Worm (Caenorhabditis elegans) whole organism, mixed stage, embryonic: ENCODE data around the gene Y39B6A.1.

Experiments
- M03D4.4 ChIP-seq: sonication (generic microtip); optimal IDR thresholded peaks from 2 replicates; lab custom pipeline; 2017; ENCODE audit warnings: mild to moderate bottlenecking, missing genetic modification characterization, missing compliant biosample characterization
- blmp-1 ChIP-seq: fragments of 150-350 bp; optimal IDR thresholded peaks from 2 replicates; lab custom pipeline; 2014; ENCODE audit warnings: missing biosample characterization, missing genetic modification characterization
- ceh-39 ChIP-seq: fragments of 150-350 bp; optimal IDR thresholded peaks from 2 replicates; lab custom pipeline; 2014; ENCODE audit warnings: missing biosample characterization, missing genetic modification characterization
- ceh-43 ChIP-seq: fragments of 200-800 bp; sonication (Bioruptor generic); optimal IDR thresholded peaks from 2 replicates; lab custom pipeline; 2018; ENCODE audit warnings: mild to moderate bottlenecking, missing genetic modification characterization, moderate library complexity, missing compliant biosample characterization
- ceh-83 ChIP-seq: fragments of 200-800 bp; sonication (Bioruptor generic); optimal IDR thresholded peaks from 2 replicates; lab custom pipeline; 2018; ENCODE audit warnings: mild to moderate bottlenecking, missing genetic modification characterization, missing compliant biosample characterization
- cnd-1 ChIP-seq: fragments of 200-800 bp; sonication (Bioruptor generic); optimal IDR thresholded peaks from 2 replicates; lab custom pipeline; 2018; ENCODE audit warnings: mild to moderate bottlenecking, missing genetic modification characterization, missing compliant biosample characterization
- elt-1 ChIP-seq: sonication (generic microtip); optimal IDR thresholded peaks from 2 replicates; lab custom pipeline; 2017; ENCODE audit warnings: missing genetic modification characterization, mild to moderate bottlenecking, missing compliant biosample characterization, antibody characterized with exemption, moderate library complexity, borderline replicate concordance; ENCODE audit not compliant: insufficient read depth
- ham-2 ChIP-seq: fragments of 200-800 bp; sonication (Bioruptor generic); optimal IDR thresholded peaks from 2 replicates; lab custom pipeline; 2018; ENCODE audit warnings: mild to moderate bottlenecking, missing genetic modification characterization, missing compliant biosample characterization
- lin-32 ChIP-seq: fragments of 200-800 bp; sonication (Bioruptor generic); optimal IDR thresholded peaks from 2 replicates; lab custom pipeline; 2018; ENCODE audit warnings: mild to moderate bottlenecking, missing genetic modification characterization, missing compliant biosample characterization
- lsy-2 ChIP-seq: fragments of 150-350 bp; optimal IDR thresholded peaks from 2 replicates; lab custom pipeline; 2014; ENCODE audit warnings: missing biosample characterization, missing genetic modification characterization
- mls-2 ChIP-seq: sonication (generic microtip); optimal IDR thresholded peaks from 2 replicates; lab custom pipeline; 2016; ENCODE audit warnings: mild to moderate bottlenecking, missing genetic modification characterization, moderate library complexity, missing compliant biosample characterization
- nhr-2 ChIP-seq: fragments of 150-350 bp; optimal IDR thresholded peaks from 2 replicates; lab custom pipeline; 2014; ENCODE audit warnings: missing biosample characterization, missing genetic modification characterization
- nhr-237 ChIP-seq: fragments of 150-350 bp; optimal IDR thresholded peaks from 2 replicates; lab custom pipeline; 2014; ENCODE audit warnings: missing biosample characterization, missing genetic modification characterization
- nhr-28 ChIP-seq: fragments of 150-350 bp; optimal IDR thresholded peaks from 2 replicates; lab custom pipeline; 2014; ENCODE audit warnings: missing biosample characterization, missing genetic modification characterization
- pha-4 ChIP-seq: fragments of 150-350 bp; optimal IDR thresholded peaks from 2 replicates; lab custom pipeline; 2018; ENCODE audit warnings: missing biosample characterization, missing genetic modification reagents, missing genetic modification characterization
- snpc-4 ChIP-seq: fragments of 150-350 bp; optimal IDR thresholded peaks from 2 replicates; lab custom pipeline; 2014; ENCODE audit warnings: missing biosample characterization, missing genetic modification characterization
- sptf-1 ChIP-seq: sonication (generic microtip); optimal IDR thresholded peaks from 2 replicates; lab custom pipeline; 2017; ENCODE audit warnings: mild to moderate bottlenecking, missing genetic modification characterization, moderate library complexity, missing compliant biosample characterization
- tbx-8 ChIP-seq: fragments of 200-800 bp; sonication (Bioruptor generic); optimal IDR thresholded peaks from 2 replicates; lab custom pipeline; 2018; ENCODE audit warnings: mild to moderate bottlenecking, missing genetic modification characterization, moderate library complexity, missing compliant biosample characterization
- unc-39 ChIP-seq: fragments of 150-350 bp; optimal IDR thresholded peaks from 2 replicates; lab custom pipeline; 2014; ENCODE audit warnings: missing biosample characterization, missing genetic modification characterization
- zip-8 ChIP-seq: fragments of 150-350 bp; optimal IDR thresholded peaks from 2 replicates; lab custom pipeline; 2014; ENCODE audit warnings: missing biosample characterization, missing genetic modification characterization
- ztf-11 ChIP-seq: fragments of 150-350 bp; optimal IDR thresholded peaks from 2 replicates; lab custom pipeline; 2014; ENCODE audit warnings: missing biosample characterization, missing genetic modification characterization

The Y39B6A.1 gene

DNA sequence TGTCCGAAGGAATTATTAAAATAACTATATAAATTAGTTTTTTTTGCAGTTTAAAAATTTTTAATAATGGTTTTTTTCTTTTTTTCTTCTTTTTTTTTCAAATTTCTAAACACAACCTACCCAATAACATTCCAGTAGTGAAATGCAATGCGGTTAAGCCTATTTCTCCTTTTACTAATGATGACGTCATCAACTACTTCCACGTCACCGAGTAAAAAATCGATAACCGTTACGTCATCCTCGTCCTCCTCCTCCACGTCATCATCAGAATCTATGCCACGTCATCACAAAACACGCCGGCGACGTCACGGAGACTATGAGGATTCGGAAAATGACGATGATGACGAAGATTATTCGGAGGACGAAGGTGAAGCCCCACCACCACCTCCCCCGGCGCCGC lies 28.8 kb downstream of the Y39B6A.1 start, which contains the start of gene hot-2:
TSS of gene hot-2 (plus strand) at position 134 of the 400 bp plus-strand sequence.
- TF ChIP-seq zip-8 (tag; lab: Kevin White, UChicago) (peak; percentile 98), nhr-237 (tag; lab: Kevin White, UChicago) (no peak)

DNA sequence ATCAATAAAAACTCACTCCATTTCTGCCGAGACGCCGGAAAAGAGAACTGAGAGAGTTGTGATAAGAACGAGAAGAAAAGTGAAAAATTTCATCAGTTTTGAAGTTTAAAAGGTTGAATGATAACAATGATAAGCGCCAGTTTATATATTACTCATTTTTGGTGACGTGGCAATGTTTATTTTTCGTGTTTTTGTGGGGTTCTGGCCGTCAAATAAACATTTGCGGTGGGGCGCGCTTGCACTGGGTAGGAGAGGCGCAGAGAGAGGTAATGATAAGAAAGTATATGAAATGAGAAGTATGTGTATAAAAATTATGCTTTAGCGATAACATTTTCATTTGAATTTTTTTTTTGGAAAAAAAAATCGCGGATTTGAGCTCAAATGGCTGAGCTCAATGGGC lies 44.7 kb downstream of the Y39B6A.1 start, which contains the start of gene Y39B6A.5:
TSS of gene Y39B6A.5 (minus strand) at position 214 of the 400 bp plus-strand sequence.
- TF ChIP-seq nhr-2 (tag; lab: Kevin White, UChicago) (no peak), cnd-1 (tag; lab: Kevin White, UChicago) (no peak), sptf-1 (tag; lab: Kevin White, UChicago) (no peak), lsy-2 (tag; lab: Kevin White, UChicago) (no peak), ceh-83 (no peak), lin-32 (GFP tag; lab: Kevin White, UChicago) (no peak), blmp-1 (no peak), snpc-4 (no peak), mls-2 (tag; lab: Kevin White, UChicago) (no peak), ceh-39 (tag; lab: Kevin White, UChicago) (no peak)

DNA sequence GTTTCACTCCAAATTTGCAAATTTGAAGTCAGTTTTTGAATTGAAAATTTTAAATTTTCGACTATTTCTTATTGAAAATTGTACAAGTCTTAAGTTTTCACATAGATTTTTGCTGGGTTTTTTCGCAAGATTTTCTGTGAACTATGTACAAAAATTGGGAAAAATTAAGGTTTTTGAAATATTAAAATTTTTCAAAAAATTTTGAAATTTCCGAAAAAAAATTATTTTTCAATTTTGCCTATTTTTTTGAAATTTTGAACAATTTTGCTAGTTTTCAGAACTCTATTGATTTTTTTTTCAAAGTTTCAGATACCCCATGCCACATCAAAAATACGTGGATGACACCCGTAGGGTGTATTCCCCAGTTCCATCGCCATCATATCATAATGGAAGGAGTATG lies 49.6 kb downstream of the Y39B6A.1 start, which contains the start of gene tsp-13:
TSS of gene tsp-13 (plus strand) at position 301 of the 400 bp plus-strand sequence.
- TF ChIP-seq tbx-8 (GFP tag; lab: Kevin White, UChicago) = no peak
- no peak for TF ChIP-seq lsy-2 (tag; lab: Kevin White, UChicago)
- TF ChIP-seq ham-2 = no peak
- no peak for TF ChIP-seq ceh-39 (tag; lab: Kevin White, UChicago)
- no peak for TF ChIP-seq ztf-11 (tag; lab: Kevin White, UChicago)
- TF ChIP-seq ceh-43 (GFP tag; lab: Kevin White, UChicago) = no peak
- no peak for TF ChIP-seq M03D4.4 (tag; lab: Kevin White, UChicago)
- no peak for TF ChIP-seq unc-39 (tag; lab: Kevin White, UChicago)
- no peak for TF ChIP-seq lin-32 (GFP tag; lab: Kevin White, UChicago)
- TF ChIP-seq nhr-28 (tag; lab: Kevin White, UChicago) = no peak

DNA sequence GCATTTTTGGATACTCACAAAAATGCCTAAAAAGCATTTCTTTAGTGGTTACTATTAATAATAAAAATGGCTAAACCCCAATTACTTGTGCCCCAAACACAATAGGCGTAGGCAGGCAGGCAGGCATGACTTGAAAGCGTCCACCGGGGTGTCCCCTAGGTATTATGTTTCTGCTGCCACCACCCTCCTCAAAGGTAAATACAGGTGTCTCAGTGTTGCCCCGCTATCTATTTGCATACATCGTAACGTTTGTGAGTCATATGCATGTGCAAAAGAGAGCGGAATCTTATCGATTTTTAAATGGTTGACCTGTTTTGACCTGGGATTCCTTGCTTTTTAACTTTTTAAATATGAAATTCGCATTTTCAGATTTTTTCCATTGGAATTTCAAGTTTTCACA lies 50.2 kb downstream of the Y39B6A.1 start:
- TF ChIP-seq nhr-2 (tag; lab: Kevin White, UChicago) (peak; percentile 6), nhr-237 (tag; lab: Kevin White, UChicago) (no peak), pha-4 (peak; percentile 47)

DNA sequence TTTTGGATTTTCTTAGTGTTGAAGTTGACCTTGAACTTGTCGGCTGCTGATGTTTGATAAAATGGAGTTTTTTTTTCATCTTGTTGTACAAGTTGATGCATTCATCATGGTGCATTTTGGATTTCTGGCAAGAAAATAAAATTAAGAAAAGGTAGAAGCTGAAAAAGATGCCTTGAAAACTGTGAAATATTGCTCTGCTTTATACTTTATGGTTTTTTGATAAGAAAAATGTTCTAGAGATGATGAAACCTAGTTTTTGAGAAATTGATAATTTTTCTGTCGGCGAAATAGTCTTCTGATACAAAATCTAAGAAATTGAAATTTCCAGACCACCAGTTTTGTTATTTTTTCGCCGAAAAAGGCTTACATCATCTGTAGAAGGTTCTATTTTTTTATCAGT lies 51.1 kb downstream of the Y39B6A.1 start, which contains the start of gene Y39B6A.69:
TSS of gene Y39B6A.69 (minus strand) at position 101 of the 400 bp plus-strand sequence.
- TF ChIP-seq mls-2 (tag; lab: Kevin White, UChicago) (no peak), elt-1 (tag; lab: Kevin White, UChicago) (no peak)
- TF ChIP-seq, all 35 proteins: peak for 0
